Worm (Caenorhabditis elegans): ENCODE data around the gene mls-2.

mls-2 gene

DNA sequence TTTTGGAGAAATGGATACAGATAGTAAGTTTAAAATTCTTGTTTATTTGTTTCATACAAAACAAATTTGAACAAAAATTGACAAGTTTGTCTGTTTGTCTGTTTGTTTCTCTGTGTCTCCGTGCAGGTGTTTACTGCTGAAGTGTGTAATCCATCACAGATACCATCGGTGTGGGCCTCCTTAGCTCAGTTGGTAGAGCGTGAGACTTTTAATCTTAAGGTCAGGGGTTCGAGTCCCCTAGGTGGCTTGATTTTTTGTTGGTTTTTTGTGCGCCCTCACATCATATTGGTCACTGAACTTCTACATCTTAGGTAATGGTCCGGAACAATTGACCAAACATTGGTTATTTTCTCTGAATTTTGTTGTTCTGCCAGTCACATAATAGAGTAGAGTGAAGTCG lies 27.5 kb upstream of the mls-2 start (continued):
- TF ChIP-seq C08G9.2 (tag; optimal IDR thresholded peaks at IDR 0.05) (no peak), nhr-232 (tag; optimal IDR thresholded peaks at IDR 0.05) (peak; percentile 44), pha-4 (tag; optimal IDR thresholded peaks at IDR 0.05) (no peak), elt-4 (tag; optimal IDR thresholded peaks at IDR 0.05) (no peak), fkh-6 (tag; optimal IDR thresholded peaks at IDR 0.05) (no peak), ahr-1 (tag; optimal IDR thresholded peaks at IDR 0.05) (peak; percentile 38), odd-2 (tag; optimal IDR thresholded peaks at IDR 0.05) (peak; percentile 31), pag-3 (tag; optimal IDR thresholded peaks at IDR 0.05; ENCODE audit: borderline replicate concordance) (no peak), F13H6.1 (tag; optimal IDR thresholded peaks at IDR 0.05) (no peak), ama-1 (optimal IDR thresholded peaks at IDR 0.05) (no peak), dmd-4 (tag; optimal IDR thresholded peaks at IDR 0.05; ENCODE audit: borderline replicate concordance) (no peak), C38D4.7 (GFP tag; optimal IDR thresholded peaks at IDR 0.05) (peak; percentile 51), fkh-10 (GFP tag; optimal IDR thresholded peaks at IDR 0.05) (no peak), K09A11.1 (tag; optimal IDR thresholded peaks at IDR 0.05; ENCODE audit: insufficient read depth) (peak; percentile 60), nhr-11 (tag; optimal IDR thresholded peaks at IDR 0.05) (no peak), zip-5 (tag; optimal IDR thresholded peaks at IDR 0.05) (no peak)

ce11 chrX:4787525-4787924 lies 26.1 kb upstream of the mls-2 start:
- TF ChIP-seq dmd-4 (tag; optimal IDR thresholded peaks at IDR 0.05; ENCODE audit: borderline replicate concordance) (no peak), tbx-2 (tag; optimal IDR thresholded peaks at IDR 0.05) (no peak), C38D4.7 (GFP tag; optimal IDR thresholded peaks at IDR 0.05) (no peak), elt-2 (tag; optimal IDR thresholded peaks at IDR 0.05) (no peak), unc-42 (tag; optimal IDR thresholded peaks at IDR 0.05) (peak; percentile 65), ceh-48 (tag; optimal IDR thresholded peaks at IDR 0.05) (no peak), che-1 (tag; optimal IDR thresholded peaks at IDR 0.05) (no peak)

ce11 chrX:4784776-4785175 lies 23.3 kb upstream of the mls-2 start:
- peak; percentile 47 for TF ChIP-seq unc-55 (GFP tag; optimal IDR thresholded peaks at IDR 0.05)
- no peak for TF ChIP-seq mec-3 (tag; optimal IDR thresholded peaks at IDR 0.05; ENCODE audit: borderline replicate concordance)

DNA sequence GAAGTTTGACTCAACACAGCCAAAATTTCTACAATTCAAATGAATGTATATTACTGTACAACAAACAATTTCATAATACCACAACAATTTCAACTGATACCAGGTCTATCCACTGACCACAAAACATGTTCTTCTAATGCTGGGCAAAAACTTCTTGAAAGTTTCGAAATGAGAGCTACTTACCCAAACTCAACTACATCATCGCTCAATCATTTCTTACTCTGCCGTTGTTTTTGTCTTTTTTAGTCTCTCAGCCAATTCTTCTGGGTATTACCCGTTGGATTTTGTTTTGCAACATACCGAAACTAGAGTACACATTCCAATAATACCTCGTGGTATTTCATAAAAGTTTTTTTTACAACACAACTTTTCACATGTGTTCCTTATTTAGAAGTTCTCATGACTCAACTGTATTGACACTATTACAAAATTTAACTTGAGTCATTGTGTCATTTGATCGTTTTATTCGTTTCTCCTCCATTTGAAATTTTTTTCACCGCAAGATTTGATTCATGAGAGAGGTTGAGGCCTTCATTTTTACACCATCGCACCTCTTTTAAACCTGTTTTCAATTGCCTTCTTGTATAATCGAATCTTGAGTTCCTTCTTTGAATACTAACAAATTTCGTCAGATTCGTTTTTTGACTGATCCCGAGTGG lies 21.8 kb upstream of the mls-2 start, which contains the start of gene F43C9.2:
Gene F43C9.2, plus strand, starts transcription at position 497 of the 659 bp plus-strand sequence.
- TF ChIP-seq ceh-6 (GFP tag; optimal IDR thresholded peaks at IDR 0.05) (no peak), pha-2 (tag; optimal IDR thresholded peaks at IDR 0.05) (no peak), unc-55 (GFP tag; optimal IDR thresholded peaks at IDR 0.05) (no peak), tbx-7 (tag; optimal IDR thresholded peaks at IDR 0.05) (no peak), sox-4 (tag; optimal IDR thresholded peaks at IDR 0.05) (no peak), ceh-14 (tag; optimal IDR thresholded peaks at IDR 0.05) (no peak)

ce11 chrX:4782197-4782596 lies 20.8 kb upstream of the mls-2 start, which contains the start of gene hum-10:
hum-10 (minus strand) TSS chrX:4782297.
- TF ChIP-seq hlh-30 (tag; optimal IDR thresholded peaks at IDR 0.05; ENCODE audit: insufficient read depth) (no peak), nhr-11 (tag; optimal IDR thresholded peaks at IDR 0.05) (no peak), ceh-24 (tag; optimal IDR thresholded peaks at IDR 0.05) (no peak), unc-42 (tag; optimal IDR thresholded peaks at IDR 0.05) (no peak), lim-6 (tag; optimal IDR thresholded peaks at IDR 0.05) (no peak), ceh-31 (tag; optimal IDR thresholded peaks at IDR 0.05) (no peak)

DNA sequence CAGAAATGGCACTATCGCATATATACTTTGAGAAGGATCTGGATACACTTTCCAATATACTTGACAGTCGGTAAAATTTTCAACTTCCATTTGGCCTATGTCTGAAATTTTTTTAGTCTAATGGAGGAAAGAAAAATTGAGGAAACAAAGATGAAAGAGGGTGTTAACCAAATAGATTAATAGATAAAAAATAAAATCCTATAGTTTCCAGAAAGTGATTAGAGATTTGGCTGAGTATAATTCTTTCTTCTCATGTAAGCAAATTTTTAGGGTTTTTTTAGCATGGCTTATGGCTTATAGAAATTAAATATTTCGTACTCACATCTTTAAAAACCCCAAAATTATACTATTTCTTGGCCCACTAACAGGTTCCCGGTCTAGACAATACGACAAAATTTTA lies 8.4 kb upstream of the mls-2 start, which contains the start of gene npr-1:
Gene npr-1, minus strand, starts transcription at position 101 of the 400 bp plus-strand sequence.
- no peak for TF ChIP-seq ceh-22 (tag; optimal IDR thresholded peaks at IDR 0.05)
